Worm (Caenorhabditis elegans) whole organism, L1 larva: ENCODE measurements around the gene tag-65.
A peak's percentile ranks its signal among the peaks of the same experiment; 100 is the strongest.

Experiments
- alr-1 ChIP-seq: fragments of 200-800 bp; sonication (Bioruptor generic); optimal IDR thresholded peaks from 2 replicates; lab custom pipeline; 2018; ENCODE audit warnings: borderline replicate concordance, mild to moderate bottlenecking, missing genetic modification characterization, missing compliant biosample characterization
- blmp-1 ChIP-seq: fragments of 150-350 bp; optimal IDR thresholded peaks from 2 replicates; lab custom pipeline; 2014; ENCODE audit warnings: missing biosample characterization, missing genetic modification characterization
- ceh-63 ChIP-seq: fragments of 200-800 bp; sonication (Bioruptor generic); optimal IDR thresholded peaks from 2 replicates; lab custom pipeline; 2018; ENCODE audit warnings: mild to moderate bottlenecking, missing genetic modification characterization, missing compliant biosample characterization
- ceh-8 ChIP-seq: fragments of 200-800 bp; sonication (Bioruptor generic); optimal IDR thresholded peaks from 2 replicates; lab custom pipeline; 2018; ENCODE audit warnings: mild to moderate bottlenecking, missing genetic modification characterization, moderate library complexity, missing compliant biosample characterization
- ceh-82 ChIP-seq, 3 experiments: fragments of 150-350 bp in 1 of 3; sonication (generic microtip) in 2 of 3; optimal IDR thresholded peaks; 2 replicates each; lab custom pipeline; 2014 to 2017; ENCODE audit warnings: missing biosample characterization in 3 of 3, missing genetic modification characterization in 3 of 3
- ceh-90 ChIP-seq: sonication (generic microtip); optimal IDR thresholded peaks from 2 replicates; lab custom pipeline; 2016; ENCODE audit warnings: missing genetic modification characterization, missing compliant biosample characterization
- efl-1 ChIP-seq, 4 experiments: fragments of 150-350 bp; optimal IDR thresholded peaks in 3 of 4; peaks in 1 of 4; 1 replicate in 1 of 4; 2 replicates in 3 of 4; lab custom pipeline; 2014; ENCODE audit warnings: missing biosample characterization in 2 of 4, missing genetic modification characterization in 2 of 4, missing genetic modification reagents in 2 of 4
- elt-2 ChIP-seq: sonication (generic microtip); optimal IDR thresholded peaks from 2 replicates; lab custom pipeline; 2016; ENCODE audit warnings: missing genetic modification characterization, mild to moderate bottlenecking, inconsistent platforms, missing compliant biosample characterization, missing genetic modification reagents
- elt-3 ChIP-seq, 6 experiments: fragments of 150-350 bp in 1 of 6; sonication (generic microtip); optimal IDR thresholded peaks; 2 replicates each; lab custom pipeline; 2017 to 2018; ENCODE audit warnings: missing biosample characterization in 6 of 6, missing genetic modification characterization in 6 of 6, inconsistent platforms in 1 of 6
- ets-5 ChIP-seq: fragments of 200-800 bp; sonication (Bioruptor generic); IDR thresholded peaks from 2 replicates; pipeline ENCODE4 v1.3.6; 2022; ENCODE audit warnings: missing genetic modification characterization, missing compliant biosample characterization
- hlh-17 ChIP-seq: fragments of 200-800 bp; sonication (Bioruptor generic); optimal IDR thresholded peaks from 2 replicates; lab custom pipeline; 2018; ENCODE audit warnings: missing genetic modification characterization, mild to moderate bottlenecking, missing compliant biosample characterization, moderate library complexity, borderline replicate concordance
- hpl-2 ChIP-seq: fragments of 150-350 bp; optimal IDR thresholded peaks from 2 replicates; lab custom pipeline; 2014; ENCODE audit warnings: missing biosample characterization, missing genetic modification reagents, missing genetic modification characterization
- jun-1 ChIP-seq: fragments of 150-350 bp; optimal IDR thresholded peaks from 2 replicates; lab custom pipeline; 2014; ENCODE audit warnings: missing biosample characterization, missing genetic modification reagents, missing genetic modification characterization
- lin-14 ChIP-seq: fragments of 200-800 bp; sonication (Bioruptor generic); optimal IDR thresholded peaks from 2 replicates; lab custom pipeline; 2018; ENCODE audit warnings: mild to moderate bottlenecking, missing genetic modification characterization, moderate library complexity, missing compliant biosample characterization
- lin-15B ChIP-seq: fragments of 150-350 bp; sonication (generic microtip); optimal IDR thresholded peaks from 3 replicates; lab custom pipeline; 2014; ENCODE audit warnings: missing biosample characterization, missing genetic modification characterization
- lsy-2 ChIP-seq, 2 experiments: fragments of 150-350 bp; optimal IDR thresholded peaks; 2 replicates each; lab custom pipeline; 2014; ENCODE audit warnings: missing biosample characterization in 2 of 2, missing genetic modification characterization in 2 of 2
- mab-9 ChIP-seq: fragments of 200-800 bp; sonication (Bioruptor generic); IDR thresholded peaks from 2 replicates; pipeline ENCODE4 v1.3.6; 2022; ENCODE audit warnings: missing genetic modification reagents, missing genetic modification characterization, missing compliant biosample characterization
- nhr-11 ChIP-seq: fragments of 150-350 bp; optimal IDR thresholded peaks from 2 replicates; lab custom pipeline; 2014; ENCODE audit warnings: missing biosample characterization, missing genetic modification characterization
- nhr-12 ChIP-seq: sonication (generic microtip); optimal IDR thresholded peaks from 2 replicates; lab custom pipeline; 2017; ENCODE audit warnings: missing biosample characterization, missing genetic modification characterization
- nhr-20 ChIP-seq: sonication (generic microtip); optimal IDR thresholded peaks from 2 replicates; lab custom pipeline; 2016; ENCODE audit warnings: mild to moderate bottlenecking, missing genetic modification characterization, missing compliant biosample characterization
- nhr-71 ChIP-seq: sonication (generic microtip); optimal IDR thresholded peaks from 2 replicates; lab custom pipeline; 2016; ENCODE audit warnings: mild to moderate bottlenecking, missing genetic modification characterization, moderate library complexity, missing compliant biosample characterization
- nhr-85 ChIP-seq: sonication (generic microtip); peaks from one replicate; lab custom pipeline; 2016; ENCODE audit warnings: missing genetic modification characterization, inconsistent platforms, missing compliant biosample characterization
- nhr-90 ChIP-seq: sonication (generic microtip); optimal IDR thresholded peaks from 2 replicates; lab custom pipeline; 2016; ENCODE audit warnings: mild to moderate bottlenecking, missing genetic modification characterization, missing compliant biosample characterization; ENCODE audit not compliant: poor library complexity
- pax-3 ChIP-seq: fragments of 200-800 bp; sonication (Bioruptor generic); optimal IDR thresholded peaks from 2 replicates; lab custom pipeline; 2018; ENCODE audit warnings: mild to moderate bottlenecking, missing genetic modification characterization, moderate library complexity, missing compliant biosample characterization
- skn-1 ChIP-seq: fragments of 150-350 bp; optimal IDR thresholded peaks from 2 replicates; lab custom pipeline; 2014; ENCODE audit warnings: missing biosample characterization, missing genetic modification characterization
- sptf-1 ChIP-seq: fragments of 150-350 bp; optimal IDR thresholded peaks from 2 replicates; lab custom pipeline; 2014; ENCODE audit warnings: missing biosample characterization, missing genetic modification characterization
- unc-62 ChIP-seq: fragments of 150-350 bp; optimal IDR thresholded peaks from 2 replicates; lab custom pipeline; 2014; ENCODE audit warnings: missing biosample characterization, missing genetic modification reagents, missing genetic modification characterization
- unc-86 ChIP-seq: sonication (generic microtip); optimal IDR thresholded peaks from 2 replicates; lab custom pipeline; 2016; ENCODE audit warnings: missing genetic modification characterization, missing compliant biosample characterization
- ztf-4 ChIP-seq: fragments of 150-350 bp; optimal IDR thresholded peaks from 2 replicates; lab custom pipeline; 2014; ENCODE audit warnings: missing biosample characterization, missing genetic modification characterization

tag-65 gene

ce11 chrV:13647617-13648016, 30.8 kb downstream of the tag-65 start:
- TF ChIP-seq nhr-90 (no peak), hpl-2 (GFP tag; lab: Kevin White, UChicago) (no peak), nhr-12 (no peak), unc-86 (no peak), lsy-2 (tag; optimal IDR thresholded peaks at IDR 0.05; lab: Kevin White, UChicago) (no peak), sptf-1 (no peak), hlh-17 (GFP tag; lab: Kevin White, UChicago) (no peak), elt-2 (no peak), ceh-82 (tag; optimal IDR thresholded peaks at IDR 0.05; lab: Kevin White, UChicago) (no peak), ztf-4 (tag; lab: Kevin White, UChicago) (no peak)

ce11 chrV:13647185-13647584, 31.2 kb downstream of the tag-65 start:
- TF ChIP-seq nhr-90 (no peak), ceh-63 (GFP tag; lab: Kevin White, UChicago) (no peak)

ce11 chrV:13645848-13646578, 32.4 kb downstream of the tag-65 start:
- no peak for TF ChIP-seq ceh-90 (tag; lab: Kevin White, UChicago)
- peak; percentile 72; the same call in 1 of the 2 replicates for TF ChIP-seq mab-9 (GFP tag; lab: Robert Waterston, UW)
- peak; percentile 98 for TF ChIP-seq ceh-8 (GFP tag; lab: Kevin White, UChicago)
- TF ChIP-seq, all 84 proteins: peak for 2

- TF ChIP-seq mab-9 (GFP tag; lab: Robert Waterston, UW) = no peak
- TF ChIP-seq lin-14 (GFP tag; lab: Kevin White, UChicago) = peak; percentile 14
- TF ChIP-seq elt-3 (tag; optimal IDR thresholded peaks at IDR 0.05; lab: Kevin White, UChicago) = no peak
- TF ChIP-seq elt-2 = peak; percentile 94
- TF ChIP-seq hlh-17 (GFP tag; lab: Kevin White, UChicago) = no peak
- TF ChIP-seq lin-15B = no peak
- peak; percentile 20 for TF ChIP-seq nhr-71 (tag; lab: Kevin White, UChicago)
- TF ChIP-seq pax-3 (tag; lab: Kevin White, UChicago) = peak; percentile 30
- no peak for TF ChIP-seq sptf-1
- TF ChIP-seq jun-1 (tag; lab: Kevin White, UChicago) = peak; percentile 3
- no peak for TF ChIP-seq efl-1 (optimal IDR thresholded peaks at IDR 0.05; lab: Kevin White, UChicago)
- TF ChIP-seq efl-1 (GFP tag; optimal IDR thresholded peaks at IDR 0.05 in 1 of 2; lab: Kevin White, UChicago) = no peak
Observed at ce11 chrV:13638040-13638439, 40.3 kb downstream of the tag-65 start.

ce11 chrV:13636411-13636810, 42.0 kb downstream of the tag-65 start:
- TF ChIP-seq blmp-1 (tag; lab: Kevin White, UChicago) = peak; percentile 73
- peak; percentile 57 for TF ChIP-seq nhr-85
- TF ChIP-seq skn-1 (tag; lab: Kevin White, UChicago) = no peak
- TF ChIP-seq nhr-90 = no peak
- no peak for TF ChIP-seq sptf-1
- peak; percentile 0 for TF ChIP-seq nhr-20 (tag; lab: Kevin White, UChicago)
- TF ChIP-seq ets-5 = no peak
- no peak for TF ChIP-seq efl-1 (optimal IDR thresholded peaks at IDR 0.05; lab: Kevin White, UChicago)
- TF ChIP-seq efl-1 (GFP tag; optimal IDR thresholded peaks at IDR 0.05 in 1 of 2; lab: Kevin White, UChicago) = no peak

ce11 chrV:13634149-13634548, 44.2 kb downstream of the tag-65 start, which contains the start of gene H37A05.2:
H37A05.2 (minus strand) TSS chrV:13634249.
- TF ChIP-seq unc-62 (GFP tag; lab: Kevin White, UChicago) = no peak
- TF ChIP-seq nhr-20 (tag; lab: Kevin White, UChicago) = no peak
- TF ChIP-seq ceh-82 (tag; optimal IDR thresholded peaks at IDR 0.05; lab: Kevin White, UChicago) = no peak
- TF ChIP-seq nhr-11 (tag; lab: Kevin White, UChicago) = no peak
- no peak for TF ChIP-seq alr-1
